Worm (Caenorhabditis elegans): ENCODE results near the gene nlp-80.
A peak's percentile ranks its signal among the peaks of the same experiment; 100 is the strongest.

Gene nlp-80

DNA sequence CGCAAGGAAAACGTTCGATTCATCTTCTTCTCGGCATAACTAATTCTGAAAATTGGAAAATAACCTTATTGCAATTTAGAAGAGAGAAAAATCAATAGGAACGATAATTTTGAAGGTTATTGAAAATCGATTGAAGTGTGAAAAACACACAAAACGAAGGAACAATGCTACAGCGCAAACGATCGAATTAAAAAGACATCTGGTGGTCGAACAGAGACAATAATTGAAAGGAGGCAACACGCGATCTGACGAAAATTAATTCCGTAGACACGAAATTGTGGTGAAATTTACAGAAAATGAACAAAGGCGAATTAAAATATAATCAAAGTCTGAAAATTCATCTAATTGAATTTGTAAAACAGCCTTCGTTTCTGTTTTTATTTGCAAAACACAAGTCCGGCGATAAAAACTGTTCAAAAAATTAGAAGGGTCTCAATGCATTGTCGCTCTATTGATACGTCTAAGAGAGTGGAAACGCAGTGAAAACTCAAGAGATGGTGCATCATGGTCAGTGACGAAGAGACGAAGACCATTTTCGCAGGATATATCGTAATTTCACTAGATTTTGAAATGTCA, 25.9 kb downstream of the nlp-80 start, which contains the start of gene pak-2 (continued):
- TF ChIP-seq ceh-6 (GFP tag; optimal IDR thresholded peaks at IDR 0.05) (peak; percentile 43), tbx-7 (tag; optimal IDR thresholded peaks at IDR 0.05) (peak; percentile 90), sox-2 (GFP tag; IDR thresholded peaks at IDR 0.05) (no peak), hlh-13 (GFP tag; optimal IDR thresholded peaks at IDR 0.05) (no peak), ceh-18 (tag; optimal IDR thresholded peaks at IDR 0.05) (peak; percentile 83), F13H6.1 (tag; optimal IDR thresholded peaks at IDR 0.05) (peak; percentile 91), K09A11.1 (tag; optimal IDR thresholded peaks at IDR 0.05; ENCODE audit: insufficient read depth) (no peak), C08G9.2 (tag; optimal IDR thresholded peaks at IDR 0.05) (peak; percentile 96), fkh-10 (GFP tag; optimal IDR thresholded peaks at IDR 0.05) (no peak), ztf-16 (tag; optimal IDR thresholded peaks at IDR 0.05) (peak; percentile 70), ceh-9 (tag; optimal IDR thresholded peaks at IDR 0.05) (no peak), madf-2 (tag; optimal IDR thresholded peaks at IDR 0.05) (peak; percentile 45), lim-6 (tag; optimal IDR thresholded peaks at IDR 0.05) (peak; percentile 92), pag-3 (tag; optimal IDR thresholded peaks at IDR 0.05; ENCODE audit: borderline replicate concordance) (no peak), hlh-6 (tag; optimal IDR thresholded peaks at IDR 0.05) (peak; percentile 73), C38D4.7 (GFP tag; optimal IDR thresholded peaks at IDR 0.05) (peak; percentile 14)

DNA sequence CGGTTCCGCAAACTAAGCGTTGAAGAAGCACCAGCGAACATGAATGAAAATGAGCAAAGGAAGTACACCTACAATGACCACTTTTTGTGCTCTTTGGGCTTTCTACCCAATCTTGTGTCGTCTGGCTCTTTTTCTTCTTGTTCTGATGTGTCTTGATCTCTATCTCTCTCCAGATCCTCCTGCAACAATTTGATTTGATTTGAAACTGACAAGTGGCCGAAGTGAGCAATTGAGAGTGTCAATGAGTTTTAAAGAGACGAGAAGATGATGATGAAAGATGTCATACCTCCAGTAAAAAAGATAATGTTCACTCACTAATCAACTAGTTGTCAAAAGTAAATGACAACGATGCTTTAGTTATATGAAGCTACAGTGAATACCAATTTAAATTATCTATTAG, 30.7 kb downstream of the nlp-80 start, which contains the start of gene pptr-2:
pptr-2 (minus strand) TSS at position 184 of the 400 bp plus-strand sequence.
- TF ChIP-seq F13H6.1 (tag; optimal IDR thresholded peaks at IDR 0.05) = no peak
- no peak for TF ChIP-seq pha-4 (tag; optimal IDR thresholded peaks at IDR 0.05)
- peak; percentile 32 for TF ChIP-seq rnt-1 (tag; optimal IDR thresholded peaks at IDR 0.05)
- peak; percentile 92 for TF ChIP-seq unc-55 (GFP tag; optimal IDR thresholded peaks at IDR 0.05)

DNA sequence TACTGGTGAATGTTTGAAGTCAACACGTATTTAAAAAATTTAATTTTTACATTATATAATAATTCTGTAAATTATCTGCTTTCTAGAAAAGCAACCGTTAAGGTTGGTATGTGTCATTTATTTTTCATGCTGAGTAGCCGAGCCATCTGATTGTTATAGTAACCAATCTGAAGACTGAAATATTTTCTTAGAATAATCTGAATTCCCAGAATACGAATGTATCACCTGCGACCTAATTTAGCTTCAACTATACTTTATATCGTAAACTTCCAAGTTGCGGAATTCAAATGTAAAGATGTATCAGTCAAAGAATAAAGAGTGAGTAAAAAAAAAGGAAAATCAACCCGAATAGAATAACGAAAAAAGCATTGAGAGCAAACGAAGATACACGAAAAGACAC, 32.2 kb downstream of the nlp-80 start:
- TF ChIP-seq hlh-8 (tag; optimal IDR thresholded peaks at IDR 0.05) (no peak), ref-2 (tag; optimal IDR thresholded peaks at IDR 0.05) (no peak), pqm-1 (tag; optimal IDR thresholded peaks at IDR 0.05) (no peak), hlh-6 (tag; optimal IDR thresholded peaks at IDR 0.05) (no peak), hlh-30 (tag; optimal IDR thresholded peaks at IDR 0.05; ENCODE audit: insufficient read depth) (no peak), mec-3 (tag; optimal IDR thresholded peaks at IDR 0.05; ENCODE audit: borderline replicate concordance) (no peak), ceh-22 (tag; optimal IDR thresholded peaks at IDR 0.05) (no peak), nfya-1 (tag; optimal IDR thresholded peaks at IDR 0.05) (no peak), syd-9 (tag; optimal IDR thresholded peaks at IDR 0.05) (no peak), dve-1 (tag; optimal IDR thresholded peaks at IDR 0.05) (no peak), ceh-48 (tag; optimal IDR thresholded peaks at IDR 0.05) (no peak), npax-4 (tag; optimal IDR thresholded peaks at IDR 0.05) (no peak), sox-2 (GFP tag; IDR thresholded peaks at IDR 0.05) (no peak), ceh-2 (tag; optimal IDR thresholded peaks at IDR 0.05) (no peak), pag-3 (tag; optimal IDR thresholded peaks at IDR 0.05; ENCODE audit: borderline replicate concordance) (no peak)

DNA sequence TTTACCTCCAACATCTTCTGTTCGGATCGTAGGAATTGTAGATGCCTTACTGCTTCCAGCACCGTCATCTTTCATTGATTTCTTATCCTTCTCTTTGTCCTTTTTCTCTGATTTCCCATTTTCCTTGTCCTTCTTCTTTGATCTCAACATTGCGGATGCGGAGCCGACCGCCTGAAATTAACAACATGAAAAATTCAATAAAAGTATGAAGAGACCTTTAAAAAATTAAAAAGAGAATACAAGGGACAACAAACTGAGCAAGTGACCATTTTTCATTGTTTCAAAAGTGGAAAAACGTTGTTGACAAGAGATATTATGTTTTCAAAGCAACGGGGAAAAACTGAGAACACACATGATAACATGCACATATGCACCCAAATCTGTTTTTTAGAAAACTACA, 34.7 kb downstream of the nlp-80 start:
- TF ChIP-seq odd-2 (tag; optimal IDR thresholded peaks at IDR 0.05) (no peak), ceh-9 (tag; optimal IDR thresholded peaks at IDR 0.05) (no peak), ceh-22 (tag; optimal IDR thresholded peaks at IDR 0.05) (no peak), K02D7.2 (tag; optimal IDR thresholded peaks at IDR 0.05) (no peak), ztf-16 (tag; optimal IDR thresholded peaks at IDR 0.05) (no peak), dmd-4 (tag; optimal IDR thresholded peaks at IDR 0.05; ENCODE audit: borderline replicate concordance) (no peak), mec-3 (tag; optimal IDR thresholded peaks at IDR 0.05; ENCODE audit: borderline replicate concordance) (no peak), fax-1 (tag; optimal IDR thresholded peaks at IDR 0.05) (no peak), ceh-48 (tag; optimal IDR thresholded peaks at IDR 0.05) (no peak), lim-6 (tag; optimal IDR thresholded peaks at IDR 0.05) (no peak), fkh-6 (tag; optimal IDR thresholded peaks at IDR 0.05) (no peak), nhr-232 (tag; optimal IDR thresholded peaks at IDR 0.05) (no peak), pha-2 (tag; optimal IDR thresholded peaks at IDR 0.05) (no peak), ceh-18 (tag; optimal IDR thresholded peaks at IDR 0.05) (no peak), K09A11.1 (tag; optimal IDR thresholded peaks at IDR 0.05; ENCODE audit: insufficient read depth) (no peak), ahr-1 (tag; optimal IDR thresholded peaks at IDR 0.05) (no peak), hlh-8 (tag; optimal IDR thresholded peaks at IDR 0.05) (no peak), sox-2 (GFP tag; IDR thresholded peaks at IDR 0.05) (no peak), pros-1 (tag; optimal IDR thresholded peaks at IDR 0.05) (no peak)

Data from whole organism, late embryonic.